Worm (Caenorhabditis elegans) whole organism, L3 larva: Measurements from ENCODE around the gene F09G2.1.

ENCODE experiments used
- aly-2 ChIP-seq: fragments of 150-350 bp; optimal IDR thresholded peaks from 2 replicates; lab custom pipeline; 2014; ENCODE audit warnings: missing biosample characterization, missing genetic modification characterization
- nhr-25 ChIP-seq: sonication (generic microtip); optimal IDR thresholded peaks from 2 replicates; lab custom pipeline; 2017; ENCODE audit warnings: missing biosample characterization, missing genetic modification characterization
- nhr-28 ChIP-seq: fragments of 150-350 bp; optimal IDR thresholded peaks from 2 replicates; lab custom pipeline; 2014; ENCODE audit warnings: missing biosample characterization, missing genetic modification characterization
- nhr-77 ChIP-seq: fragments of 150-350 bp; optimal IDR thresholded peaks from 2 replicates; lab custom pipeline; 2014; ENCODE audit warnings: missing biosample characterization, missing genetic modification characterization
- skn-1 ChIP-seq: fragments of 150-350 bp; optimal IDR thresholded peaks from 2 replicates; lab custom pipeline; 2014; ENCODE audit warnings: missing biosample characterization, missing genetic modification characterization
- unc-62 ChIP-seq: fragments of 150-350 bp; sonication (generic microtip); optimal IDR thresholded peaks from 4 replicates; lab custom pipeline; 2014; ENCODE audit warnings: missing biosample characterization, missing genetic modification reagents, missing genetic modification characterization

- TF ChIP-seq nhr-25 (tag; lab: Kevin White, UChicago) (no peak), aly-2 (tag; lab: Kevin White, UChicago) (no peak), nhr-77 (tag; lab: Kevin White, UChicago) (no peak), unc-62 (GFP tag; lab: Kevin White, UChicago) (no peak), nhr-28 (tag; lab: Kevin White, UChicago) (no peak), skn-1 (tag; lab: Kevin White, UChicago) (no peak)
Observed at ce11 chrV:7239471-7239870, 39.4 kb downstream of the F09G2.1 start, which contains the start of gene C05C8.1.
